Worm (Caenorhabditis elegans): ENCODE measurements around the gene pst-2.

DNA sequence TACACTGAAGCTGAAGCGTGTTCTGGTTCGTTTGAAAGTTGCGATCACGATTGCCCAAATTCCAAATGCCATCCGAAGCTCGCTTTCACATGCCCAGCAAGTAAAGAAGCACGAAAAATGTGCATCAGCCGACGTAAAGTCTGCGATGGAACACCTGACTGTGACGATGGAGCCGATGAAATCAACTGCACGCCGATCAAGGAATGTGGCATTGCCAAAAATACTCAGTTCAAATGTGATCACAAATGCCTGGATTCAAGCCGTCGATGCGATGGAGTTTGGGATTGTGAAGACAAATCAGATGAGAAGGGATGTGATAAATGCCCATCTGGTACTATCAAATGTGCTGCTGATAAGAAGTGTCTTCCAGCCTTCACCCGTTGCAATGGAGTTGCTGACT lies 49.1 kb downstream of the pst-2 start:
- TF ChIP-seq him-1 (tag; optimal IDR thresholded peaks at IDR 0.05) (no peak), dao-5 (tag; optimal IDR thresholded peaks at IDR 0.05) (no peak)

All from whole organism, L4/young adult.